Worm (Caenorhabditis elegans): ENCODE data around the gene ttr-8.
A peak's percentile ranks its signal among the peaks of the same experiment; 100 is the strongest.

Gene ttr-8

ce11 chrIII:7571726-7572125 is 6.6 kb upstream of the ttr-8 start (continued):
- no peak for TF ChIP-seq ZK337.2 (GFP tag; IDR thresholded peaks at IDR 0.05)
- TF ChIP-seq T20F7.1 (GFP tag; optimal IDR thresholded peaks at IDR 0.05), result no peak
- no peak for TF ChIP-seq duxl-1 (tag; optimal IDR thresholded peaks at IDR 0.05; ENCODE audit: poor library complexity)
- no peak for TF ChIP-seq Y105C5A.15 (GFP tag; IDR thresholded peaks at IDR 0.05)
- TF ChIP-seq zip-2 (tag; optimal IDR thresholded peaks at IDR 0.05), result no peak
- no peak for TF ChIP-seq D1046.2 (GFP tag; IDR thresholded peaks at IDR 0.05)
- TF ChIP-seq lin-1 (GFP tag; IDR thresholded peaks at IDR 0.05), result 0 out of 2 replicates have a peak, but pooled peaks have one; percentile 29
- TF ChIP-seq daf-16 (GFP tag; optimal IDR thresholded peaks at IDR 0.05), result no peak
- peak; percentile 22 for TF ChIP-seq daf-16 (tag; optimal IDR thresholded peaks at IDR 0.05)
- no peak for TF ChIP-seq ceh-32 (tag; optimal IDR thresholded peaks at IDR 0.05; ENCODE audit: poor library complexity)
- peak; percentile 40; the same call in 1 of the 2 replicates for TF ChIP-seq lin-38 (GFP tag; IDR thresholded peaks at IDR 0.05)
- TF ChIP-seq nhr-48 (tag; optimal IDR thresholded peaks at IDR 0.05), result no peak
- TF ChIP-seq ceh-44 (GFP tag; IDR thresholded peaks at IDR 0.05), result no peak
- TF ChIP-seq ceh-82 (tag; optimal IDR thresholded peaks at IDR 0.05), result no peak
- no peak for TF ChIP-seq nhr-42 (GFP tag; IDR thresholded peaks at IDR 0.05)
- peak; percentile 35; the same call in 1 of the 2 replicates for TF ChIP-seq snpc-1.2 (GFP tag; IDR thresholded peaks at IDR 0.05)
- no peak for TF ChIP-seq nhr-76 (tag; optimal IDR thresholded peaks at IDR 0.05)
- TF ChIP-seq nhr-77 (tag; optimal IDR thresholded peaks at IDR 0.05), result no peak
- TF ChIP-seq nhr-237 (tag; optimal IDR thresholded peaks at IDR 0.05), result no peak
- no peak for TF ChIP-seq dve-1 (tag; optimal IDR thresholded peaks at IDR 0.05; ENCODE audit: insufficient read depth)
- no peak for TF ChIP-seq daf-19 (GFP tag; conservative IDR thresholded peaks at IDR 0.05)
- TF ChIP-seq lir-3 (tag; optimal IDR thresholded peaks at IDR 0.05), result no peak
- no peak for TF ChIP-seq lim-7 (GFP tag; IDR thresholded peaks at IDR 0.05)
- TF ChIP-seq pqm-1 (tag; optimal IDR thresholded peaks at IDR 0.05), result no peak
- TF ChIP-seq zfp-2 (tag; optimal IDR thresholded peaks at IDR 0.05), result no peak
- no peak for TF ChIP-seq Y5F2A.4 (GFP tag; optimal IDR thresholded peaks at IDR 0.05)
- no peak for TF ChIP-seq attf-4 (tag; optimal IDR thresholded peaks at IDR 0.05)
- no peak for TF ChIP-seq nhr-102 (tag; optimal IDR thresholded peaks at IDR 0.05)

- TF ChIP-seq ceh-62 (tag; optimal IDR thresholded peaks at IDR 0.05) (no peak), zip-11 (GFP tag; IDR thresholded peaks at IDR 0.05) (no peak), aha-1 (tag) (peak; percentile 14), pha-4 (GFP tag; IDR thresholded peaks at IDR 0.05) (no peak), pha-4 (tag; optimal IDR thresholded peaks at IDR 0.05) (peak; percentile 39), nhr-41 (GFP tag; IDR thresholded peaks at IDR 0.05) (0 out of 2 replicates have a peak, but pooled peaks have one; percentile 25), fkh-10 (GFP tag; optimal IDR thresholded peaks at IDR 0.05) (peak; percentile 66), nhr-11 (tag; optimal IDR thresholded peaks at IDR 0.05) (peak; percentile 74), dpl-1 (GFP tag; optimal IDR thresholded peaks at IDR 0.05) (peak; percentile 48), saeg-2 (GFP tag; IDR thresholded peaks at IDR 0.05) (0 out of 2 replicates have a peak, but pooled peaks have one; percentile 20), ceh-28 (tag; optimal IDR thresholded peaks at IDR 0.05) (no peak), lin-38 (GFP tag; IDR thresholded peaks at IDR 0.05) (peak; percentile 59), lin-29 (GFP tag; IDR thresholded peaks at IDR 0.05) (no peak), F37D6.2 (tag; optimal IDR thresholded peaks at IDR 0.05) (peak; percentile 31), nhr-48 (tag; optimal IDR thresholded peaks at IDR 0.05) (peak; percentile 47), egl-27 (tag; optimal IDR thresholded peaks at IDR 0.05) (no peak), spr-1 (tag; optimal IDR thresholded peaks at IDR 0.05) (peak; percentile 15), unc-62 (GFP tag; optimal IDR thresholded peaks at IDR 0.05 in 1 of 2) (peak in 1 of 2 experiments; percentile 97), unc-62 (tag; optimal IDR thresholded peaks at IDR 0.05) (no peak), rbr-2 (tag; optimal IDR thresholded peaks at IDR 0.05) (peak; percentile 89), F44E2.7 (GFP tag; IDR thresholded peaks at IDR 0.05) (no peak), Y48G9A.11 (GFP tag; IDR thresholded peaks at IDR 0.05) (no peak), skn-1 (tag; optimal IDR thresholded peaks at IDR 0.05) (no peak), ceh-44 (GFP tag; IDR thresholded peaks at IDR 0.05) (0 out of 2 replicates have a peak, but pooled peaks have one; percentile 38), ceh-32 (tag; optimal IDR thresholded peaks at IDR 0.05; ENCODE audit: poor library complexity) (no peak), vab-7 (GFP tag; IDR thresholded peaks at IDR 0.05) (no peak), T20F7.1 (GFP tag; optimal IDR thresholded peaks at IDR 0.05) (peak; percentile 63), aly-2 (tag; optimal IDR thresholded peaks at IDR 0.05) (no peak), nhr-77 (tag; optimal IDR thresholded peaks at IDR 0.05) (peak; percentile 67), mdl-1 (tag; optimal IDR thresholded peaks at IDR 0.05) (peak; percentile 95 to 96)
These were observed 5.0 kb upstream of the ttr-8 start, which contains the start of gene R13A5.7 for ce11 chrIII:7570083-7570695. TSS of gene R13A5.7 (minus strand) at chrIII:7570133.
